Worm (Caenorhabditis elegans) whole organism, midembryonic: Measurements from ENCODE around the gene T02G5.3.

ENCODE experiments used
- flt-1 ChIP-seq: fragments of 200-800 bp; sonication (Bioruptor generic); IDR thresholded peaks from 2 replicates; pipeline ENCODE4 v1.3.6; 2022; ENCODE audit warnings: missing genetic modification characterization, missing compliant biosample characterization
- klf-2 ChIP-seq: fragments of 200-800 bp; sonication (Bioruptor generic); conservative IDR thresholded peaks from 2 replicates; pipeline ENCODE4 v1.3.6; 2022; ENCODE audit warnings: missing genetic modification reagents, missing genetic modification characterization, missing compliant biosample characterization
- med-1 ChIP-seq: sonication (generic microtip); optimal IDR thresholded peaks from 2 replicates; lab custom pipeline; 2017; ENCODE audit warnings: missing genetic modification characterization, mild to moderate bottlenecking, missing compliant biosample characterization, antibody characterized with exemption, missing genetic modification reagents; ENCODE audit not compliant: insufficient read depth
- ref-1 ChIP-seq: fragments of 200-800 bp; sonication (Bioruptor generic); conservative IDR thresholded peaks from 2 replicates; pipeline ENCODE4 v1.3.6; 2022; ENCODE audit warnings: missing genetic modification reagents, missing genetic modification characterization, missing compliant biosample characterization
- ztf-23 ChIP-seq: fragments of 200-800 bp; sonication (Bioruptor generic); IDR thresholded peaks from 2 replicates; pipeline ENCODE4 v1.3.6; 2022; ENCODE audit warnings: missing genetic modification reagents, missing genetic modification characterization, missing compliant biosample characterization

ce11 chrII:7099231-7099630 is 6.0 kb downstream of the T02G5.3 start:
- no peak for TF ChIP-seq flt-1
- TF ChIP-seq med-1 (GFP tag; lab: Kevin White, UChicago): no peak
- TF ChIP-seq ref-1 (GFP tag; lab: Robert Waterston, UW): no peak
- TF ChIP-seq ztf-23 (GFP tag; lab: Robert Waterston, UW): no peak
- TF ChIP-seq klf-2 (GFP tag; lab: Robert Waterston, UW): no peak
